Worm (Caenorhabditis elegans): Measurements from ENCODE around the gene K04A8.20.

Gene K04A8.20

DNA sequence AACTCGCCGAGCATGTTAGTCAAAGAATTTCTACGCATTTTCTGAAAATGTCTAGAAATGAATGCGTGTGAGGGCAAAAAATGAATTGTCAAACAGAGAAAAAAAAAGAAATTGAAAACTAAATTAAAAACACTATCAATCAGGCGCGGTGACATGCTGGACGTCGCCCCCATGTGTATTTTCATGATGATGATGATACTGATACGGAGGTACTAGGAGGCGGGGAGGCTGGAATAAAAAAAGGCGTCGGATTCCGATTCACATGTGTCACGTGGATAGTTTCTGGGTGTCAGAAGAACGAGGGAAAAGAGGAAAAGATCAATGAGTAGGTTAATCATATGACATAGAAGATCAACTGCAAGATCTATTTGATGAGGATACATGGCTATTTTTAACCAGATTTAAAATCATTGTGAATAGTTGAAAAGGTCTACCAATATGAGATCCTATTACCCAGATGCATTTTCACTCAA, 43.9 kb upstream of the K04A8.20 start, which contains the start of gene W01A11.7 (continued):
- TF ChIP-seq nhr-102 (tag; optimal IDR thresholded peaks at IDR 0.05) = no peak
- TF ChIP-seq nhr-11 (tag; optimal IDR thresholded peaks at IDR 0.05) = no peak
- TF ChIP-seq lin-1 (GFP tag; IDR thresholded peaks at IDR 0.05) = no peak
- TF ChIP-seq aly-2 (tag; optimal IDR thresholded peaks at IDR 0.05) = no peak
- no peak for TF ChIP-seq ceh-62 (tag; optimal IDR thresholded peaks at IDR 0.05)

DNA sequence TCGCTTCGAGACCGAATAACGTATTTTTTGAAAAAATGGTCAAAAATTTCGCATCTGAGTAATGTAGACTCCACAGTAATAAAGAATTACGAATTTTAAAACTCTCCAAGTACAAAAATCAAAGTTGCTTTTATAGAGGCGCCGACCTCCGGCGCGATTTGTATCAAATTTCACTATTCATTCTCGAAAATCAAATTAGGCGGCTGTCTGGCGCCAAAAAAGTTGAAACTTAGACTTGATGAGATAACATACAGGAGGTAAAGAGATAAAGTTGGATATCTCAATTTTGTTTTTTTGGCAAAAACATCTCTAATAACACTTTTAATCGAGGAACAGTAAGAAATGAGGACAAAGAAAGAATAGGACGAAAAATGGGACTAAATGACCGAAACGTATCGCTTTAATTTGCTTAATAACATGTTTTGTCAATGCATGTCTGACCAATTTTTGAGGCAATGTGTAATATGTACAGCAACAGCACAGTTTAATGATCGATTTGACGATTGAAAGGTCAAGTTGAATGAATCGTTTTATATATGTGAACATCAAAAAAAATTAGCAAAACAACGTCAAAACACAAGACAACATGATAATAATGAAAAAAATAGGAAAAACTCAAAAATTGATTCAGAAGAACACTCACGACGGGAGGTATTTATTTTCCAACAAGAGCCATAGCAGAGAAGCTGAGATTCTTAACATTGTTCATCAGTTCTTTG, 42.9 kb upstream of the K04A8.20 start:
- TF ChIP-seq nhr-77 (tag; optimal IDR thresholded peaks at IDR 0.05) (no peak), unc-62 (GFP tag; optimal IDR thresholded peaks at IDR 0.05 in 1 of 2) (peak in 1 of 2 experiments; percentile 95), unc-62 (tag; optimal IDR thresholded peaks at IDR 0.05) (no peak), daf-12 (tag; optimal IDR thresholded peaks at IDR 0.05) (no peak)

DNA sequence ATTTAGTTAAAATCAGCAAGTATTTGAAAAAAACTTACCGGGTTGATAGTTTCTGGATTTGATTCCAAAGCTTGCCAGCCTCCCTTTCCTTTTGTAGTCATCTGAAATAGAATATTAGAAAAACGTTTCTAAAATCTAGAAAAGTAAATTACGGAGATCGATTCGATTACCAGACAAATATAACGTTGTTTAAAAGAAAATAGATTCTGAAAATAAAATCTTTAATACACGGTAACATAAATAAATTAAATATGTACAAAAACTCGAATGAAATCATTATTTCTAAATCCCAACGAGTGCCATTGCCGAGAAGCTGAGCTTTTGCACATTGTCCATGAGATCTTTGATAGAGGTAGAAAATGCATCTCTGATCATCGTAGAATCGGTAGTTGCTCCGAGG, 40.5 kb upstream of the K04A8.20 start, which contains the start of gene ubh-3:
TSS of gene ubh-3 (minus strand) at position 101 of the 400 bp plus-strand sequence.
- no peak for TF ChIP-seq dmd-8 (GFP tag; IDR thresholded peaks at IDR 0.05)
- no peak for TF ChIP-seq zip-2 (tag; optimal IDR thresholded peaks at IDR 0.05)
- TF ChIP-seq daf-16 (GFP tag; optimal IDR thresholded peaks at IDR 0.05) = no peak
- no peak for TF ChIP-seq daf-16 (tag; optimal IDR thresholded peaks at IDR 0.05)
- TF ChIP-seq snpc-4 (tag; optimal IDR thresholded peaks at IDR 0.05) = no peak
- TF ChIP-seq F49E8.2 (tag; optimal IDR thresholded peaks at IDR 0.05; ENCODE audit: borderline replicate concordance) = no peak
- TF ChIP-seq gei-8 (GFP tag; optimal IDR thresholded peaks at IDR 0.05) = no peak
- TF ChIP-seq nhr-42 (GFP tag; IDR thresholded peaks at IDR 0.05) = no peak
- TF ChIP-seq vab-7 (GFP tag; IDR thresholded peaks at IDR 0.05) = no peak
- no peak for TF ChIP-seq ceh-28 (tag; optimal IDR thresholded peaks at IDR 0.05)
- TF ChIP-seq lin-13 (GFP tag; optimal IDR thresholded peaks at IDR 0.05) = no peak
- TF ChIP-seq tag-97 (GFP tag; IDR thresholded peaks at IDR 0.05) = no peak
- no peak for TF ChIP-seq nhr-111 (GFP tag; optimal IDR thresholded peaks at IDR 0.05)

DNA sequence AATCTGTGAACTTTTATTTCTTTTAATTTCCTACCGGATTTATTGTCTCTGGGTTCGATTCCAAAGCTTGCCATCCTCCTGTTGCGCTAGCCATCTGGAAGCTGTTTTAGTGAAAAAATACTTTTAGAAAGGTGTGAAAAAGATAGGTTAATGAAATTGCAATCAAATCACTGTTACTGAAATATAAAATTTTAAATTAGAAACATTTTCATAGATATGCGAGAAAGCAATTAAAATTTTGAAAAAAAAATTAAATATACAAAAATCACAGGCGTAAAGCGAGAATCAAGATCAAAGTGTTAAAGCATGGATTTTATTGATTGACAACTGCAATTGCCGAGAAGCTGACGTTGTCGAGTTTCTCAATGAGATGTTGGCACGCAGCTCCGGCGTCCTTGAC, 39.5 kb upstream of the K04A8.20 start, which contains the start of gene ubh-2:
TSS of gene ubh-2 (minus strand) at position 101 of the 400 bp plus-strand sequence.
- TF ChIP-seq skn-1 (tag; optimal IDR thresholded peaks at IDR 0.05) = no peak
- no peak for TF ChIP-seq F10B5.3 (tag; optimal IDR thresholded peaks at IDR 0.05)
- no peak for TF ChIP-seq mxl-3 (GFP tag; optimal IDR thresholded peaks at IDR 0.05)
- TF ChIP-seq dmd-6 (GFP tag; IDR thresholded peaks at IDR 0.05) = no peak
- TF ChIP-seq Y105C5A.15 (GFP tag; IDR thresholded peaks at IDR 0.05) = no peak

DNA sequence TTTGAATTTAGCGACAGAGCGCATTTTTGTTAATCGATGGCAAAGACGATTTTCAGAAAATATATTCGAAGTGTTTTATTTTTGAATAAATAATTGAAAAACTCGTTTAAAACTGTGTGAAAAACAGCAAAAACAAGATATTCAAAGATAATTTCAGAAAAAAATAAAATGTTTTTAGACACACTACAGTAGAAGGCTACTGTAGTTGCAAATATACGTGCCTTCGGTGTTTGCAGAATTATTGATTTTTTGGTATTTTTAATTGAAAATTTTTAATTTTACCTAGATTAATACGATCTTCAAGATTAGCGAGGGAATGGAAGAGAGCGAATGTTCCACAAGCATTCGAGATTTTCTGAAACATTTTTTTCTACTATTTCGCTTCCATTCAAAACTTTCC, 38.6 kb upstream of the K04A8.20 start:
- peak in 1 of 2 experiments; percentile 44 for TF ChIP-seq lsy-2 (tag; optimal IDR thresholded peaks at IDR 0.05)
- TF ChIP-seq rbr-2 (tag; optimal IDR thresholded peaks at IDR 0.05) = no peak

DNA sequence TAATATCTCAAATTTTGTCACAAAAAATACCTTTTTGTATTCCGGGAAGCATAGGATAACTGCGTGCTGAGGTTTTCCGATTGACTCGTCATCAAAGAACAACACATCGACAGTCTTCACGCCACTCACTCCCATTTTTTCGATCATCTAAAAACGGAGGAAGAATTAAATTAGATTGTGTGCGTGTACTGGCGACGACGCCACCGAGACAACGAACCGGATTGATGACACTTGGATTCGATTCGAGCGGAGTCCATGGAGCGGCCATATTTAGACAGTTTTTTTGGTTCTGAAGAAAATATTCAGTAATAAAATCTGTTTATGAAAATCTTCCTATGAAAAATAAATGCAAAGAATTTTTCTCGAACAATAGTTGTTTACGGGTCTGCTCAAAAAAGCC, 38.1 kb upstream of the K04A8.20 start, which contains the start of gene ubh-1:
TSS of gene ubh-1 (minus strand) at position 289 of the 400 bp plus-strand sequence.
- TF ChIP-seq ama-1 (optimal IDR thresholded peaks at IDR 0.05) (no peak), hmg-1.1 (GFP tag; IDR thresholded peaks at IDR 0.05) (no peak), F26F4.8 (GFP tag; conservative IDR thresholded peaks at IDR 0.05) (no peak), R02D3.7 (tag; optimal IDR thresholded peaks at IDR 0.05) (no peak), nhr-76 (tag; optimal IDR thresholded peaks at IDR 0.05) (no peak), vab-7 (GFP tag; IDR thresholded peaks at IDR 0.05) (no peak), lim-7 (GFP tag; IDR thresholded peaks at IDR 0.05) (no peak), T26A8.4 (GFP tag; IDR thresholded peaks at IDR 0.05) (peak; percentile 46), mxl-3 (GFP tag; optimal IDR thresholded peaks at IDR 0.05) (no peak), ztf-7 (tag; optimal IDR thresholded peaks at IDR 0.05) (no peak), unc-62 (GFP tag; optimal IDR thresholded peaks at IDR 0.05 in 1 of 2) (peak in 1 of 2 experiments; percentile 96), unc-62 (tag; optimal IDR thresholded peaks at IDR 0.05) (no peak), mes-2 (tag; optimal IDR thresholded peaks at IDR 0.05; ENCODE audit: poor library complexity, severe bottlenecking) (peak; percentile 25), ceh-28 (tag; optimal IDR thresholded peaks at IDR 0.05) (no peak)

Data from whole organism, L4 larva.